Worm (Caenorhabditis elegans) whole organism, mixed stage, embryonic: ENCODE results near the gene dpy-17.

Experiments used
- ces-1 ChIP-seq: fragments of 150-350 bp; optimal IDR thresholded peaks from 2 replicates; lab custom pipeline; 2014; ENCODE audit warnings: missing biosample characterization, missing genetic modification reagents, missing genetic modification characterization
- lin-32 ChIP-seq: fragments of 200-800 bp; sonication (Bioruptor generic); optimal IDR thresholded peaks from 2 replicates; lab custom pipeline; 2018; ENCODE audit warnings: mild to moderate bottlenecking, missing genetic modification characterization, missing compliant biosample characterization
- unc-39 ChIP-seq: fragments of 150-350 bp; optimal IDR thresholded peaks from 2 replicates; lab custom pipeline; 2014; ENCODE audit warnings: missing biosample characterization, missing genetic modification characterization

DNA sequence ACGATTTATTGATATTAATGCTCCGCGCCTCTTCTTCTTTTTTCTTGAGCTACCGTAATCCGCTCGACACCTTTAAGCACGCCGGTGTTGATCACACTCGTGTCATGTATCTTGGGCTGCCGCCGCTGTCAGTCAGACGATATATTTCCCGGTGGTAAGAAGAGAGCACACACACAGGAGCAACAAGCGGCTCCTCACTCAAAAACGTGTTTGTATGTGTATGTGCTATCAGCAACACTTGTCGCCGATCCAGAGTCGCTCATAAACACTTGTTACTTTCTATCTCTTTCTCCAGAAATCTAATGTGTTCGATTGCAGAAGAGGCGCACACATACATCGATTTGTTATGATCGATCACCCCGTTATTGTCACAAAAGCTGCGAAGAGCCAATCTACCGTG is 33.4 kb downstream of the dpy-17 start:
- TF ChIP-seq ces-1 (no peak), lin-32 (GFP tag; lab: Kevin White, UChicago) (no peak), unc-39 (tag; lab: Kevin White, UChicago) (no peak)
